Worm (Caenorhabditis elegans) whole organism, mixed stage, embryonic: Measurements from ENCODE around the gene F37A4.6.

Source experiments
- flh-1 ChIP-seq: fragments of 200-800 bp; sonication (Bioruptor generic); optimal IDR thresholded peaks from 2 replicates; lab custom pipeline; 2018; ENCODE audit warnings: mild to moderate bottlenecking, missing genetic modification characterization, moderate library complexity, missing compliant biosample characterization
- ham-2 ChIP-seq: fragments of 200-800 bp; sonication (Bioruptor generic); optimal IDR thresholded peaks from 2 replicates; lab custom pipeline; 2018; ENCODE audit warnings: mild to moderate bottlenecking, missing genetic modification characterization, missing compliant biosample characterization
- lsy-2 ChIP-seq: fragments of 150-350 bp; optimal IDR thresholded peaks from 2 replicates; lab custom pipeline; 2014; ENCODE audit warnings: missing biosample characterization, missing genetic modification characterization
- pha-4 ChIP-seq: fragments of 150-350 bp; optimal IDR thresholded peaks from 2 replicates; lab custom pipeline; 2018; ENCODE audit warnings: missing biosample characterization, missing genetic modification reagents, missing genetic modification characterization
- unc-120 ChIP-seq: sonication (generic microtip); optimal IDR thresholded peaks from 2 replicates; lab custom pipeline; 2017; ENCODE audit warnings: missing genetic modification characterization, missing compliant biosample characterization; ENCODE audit not compliant: poor library complexity, severe bottlenecking
- unc-62 ChIP-seq: fragments of 150-350 bp; optimal IDR thresholded peaks from 2 replicates; lab custom pipeline; 2014; ENCODE audit warnings: missing biosample characterization, missing genetic modification reagents, missing genetic modification characterization

Gene F37A4.6

ce11 chrIII:6756769-6757168, 51.2 kb downstream of the F37A4.6 start:
- TF ChIP-seq unc-62 (GFP tag; lab: Kevin White, UChicago) = no peak
- TF ChIP-seq ham-2 (GFP tag; lab: Kevin White, UChicago) = no peak
- TF ChIP-seq lsy-2 (tag; lab: Kevin White, UChicago) = no peak
- TF ChIP-seq unc-120 (tag; lab: Kevin White, UChicago) = no peak
- TF ChIP-seq flh-1 (GFP tag; lab: Kevin White, UChicago) = no peak
- no peak for TF ChIP-seq pha-4 (tag; lab: Kevin White, UChicago)
- TF ChIP-seq, all 35 proteins: peak for 0
